Worm (Caenorhabditis elegans): ENCODE data around the gene spig-7.

- no peak for TF ChIP-seq zip-11 (GFP tag; IDR thresholded peaks at IDR 0.05)
- no peak for TF ChIP-seq lin-15B (tag; optimal IDR thresholded peaks at IDR 0.05)
- TF ChIP-seq mes-2 (tag; optimal IDR thresholded peaks at IDR 0.05; ENCODE audit: poor library complexity, severe bottlenecking): no peak
Observed at ce11 chrV:1464543-1465040, 30.0 kb upstream of the spig-7 start, which contains the start of the genes fpn-1.2 and pqn-54.

Data from whole organism, L4 larva.